Worm (Caenorhabditis elegans) whole organism, late embryonic: ENCODE results near the gene F16B4.7.

ENCODE experiments used
- ama-1 ChIP-seq: fragments of 150-350 bp; optimal IDR thresholded peaks from 2 replicates; lab custom pipeline; 2014
- ceh-9 ChIP-seq: sonication (generic microtip); optimal IDR thresholded peaks from 2 replicates; lab custom pipeline; 2016; ENCODE audit warnings: mild to moderate bottlenecking, missing genetic modification characterization, inconsistent platforms, missing compliant biosample characterization
- eyg-1 ChIP-seq: sonication (generic microtip); optimal IDR thresholded peaks from 2 replicates; lab custom pipeline; 2016; ENCODE audit warnings: missing genotype, missing genetic modification characterization, missing compliant biosample characterization
- nhr-11 ChIP-seq: fragments of 150-350 bp; optimal IDR thresholded peaks from 2 replicates; lab custom pipeline; 2014; ENCODE audit warnings: missing biosample characterization, missing genetic modification characterization
- nhr-232 ChIP-seq: sonication (generic microtip); optimal IDR thresholded peaks from 2 replicates; lab custom pipeline; 2016; ENCODE audit warnings: missing genetic modification characterization, missing compliant biosample characterization
- pax-1 ChIP-seq: fragments of 150-350 bp; optimal IDR thresholded peaks from 2 replicates; lab custom pipeline; 2014; ENCODE audit warnings: missing biosample characterization, missing genetic modification characterization
- unc-42 ChIP-seq: sonication (generic microtip); optimal IDR thresholded peaks from 2 replicates; lab custom pipeline; 2016; ENCODE audit warnings: missing genotype, missing genetic modification characterization, missing compliant biosample characterization
- ztf-16 ChIP-seq: sonication (generic microtip); optimal IDR thresholded peaks from 2 replicates; lab custom pipeline; 2017; ENCODE audit warnings: missing genetic modification characterization, missing compliant biosample characterization

DNA sequence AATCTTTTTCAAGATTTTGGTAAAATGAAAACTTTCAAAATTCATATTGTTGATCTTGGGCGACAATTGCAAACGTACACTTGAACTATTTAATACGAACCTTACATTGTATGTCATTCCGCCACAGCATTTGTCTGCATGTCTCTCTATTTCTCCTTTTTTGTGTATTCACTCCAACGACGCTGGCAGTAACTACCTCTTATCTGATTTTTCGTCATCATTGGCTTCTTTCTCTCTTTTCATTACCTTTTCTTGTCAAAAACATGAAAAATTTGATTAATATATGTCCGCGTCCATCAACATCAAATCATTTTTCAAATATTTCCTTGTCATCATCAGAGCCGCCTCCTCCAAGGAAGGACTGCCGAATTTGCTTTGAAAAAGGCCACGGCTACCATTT, 24.6 kb downstream of the F16B4.7 start, which contains the start of gene nhr-177:
- TF ChIP-seq ceh-9 (tag; lab: Kevin White, UChicago) (no peak), nhr-232 (tag; lab: Kevin White, UChicago) (no peak), ztf-16 (tag; lab: Kevin White, UChicago) (no peak), ama-1 (lab: Kevin White, UChicago) (no peak), eyg-1 (tag; lab: Kevin White, UChicago) (no peak), pax-1 (tag; lab: Kevin White, UChicago) (no peak), unc-42 (tag; lab: Kevin White, UChicago) (no peak), nhr-11 (tag; lab: Kevin White, UChicago) (no peak)
